Worm (Caenorhabditis elegans): Measurements from ENCODE around the gene srg-37.

DNA sequence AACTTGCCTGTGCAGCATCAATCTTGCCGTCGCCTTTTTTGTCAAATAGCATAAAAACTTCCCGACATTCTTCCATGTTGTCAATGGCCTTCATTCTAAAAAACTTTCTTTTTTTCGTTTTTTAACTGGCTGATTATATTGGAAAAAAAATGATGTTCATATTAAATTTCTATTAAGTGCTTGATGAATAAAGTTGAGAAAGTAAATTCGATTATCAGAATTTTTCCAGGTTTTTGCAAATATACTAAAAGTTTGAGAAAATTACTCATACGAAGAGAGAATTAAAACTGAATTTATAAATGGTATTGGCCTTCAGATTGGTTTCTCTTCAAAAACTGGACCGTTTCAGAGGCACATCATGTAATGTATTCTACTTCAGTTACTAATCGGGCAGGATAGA is 11.7 kb upstream of the srg-37 start, which contains the start of gene mlc-6:
- no peak for TF ChIP-seq lin-15B (tag; optimal IDR thresholded peaks at IDR 0.05)
- TF ChIP-seq ama-1 (optimal IDR thresholded peaks at IDR 0.05): no peak
- TF ChIP-seq nhr-25 (tag; optimal IDR thresholded peaks at IDR 0.05): no peak

Data from whole organism, L3 larva.